Worm (Caenorhabditis elegans) whole organism, L3 larva: ENCODE results near the gene kel-8.

ENCODE experiments used
- ama-1 ChIP-seq: fragments of 150-350 bp; optimal IDR thresholded peaks from 2 replicates; lab custom pipeline; 2018
- elt-1 ChIP-seq: fragments of 150-350 bp; optimal IDR thresholded peaks from 2 replicates; lab custom pipeline; 2014; ENCODE audit warnings: missing biosample characterization, missing genetic modification characterization
- elt-3 ChIP-seq, 3 experiments: fragments of 150-350 bp in 1 of 3; sonication (generic microtip) in 2 of 3; optimal IDR thresholded peaks; 2 replicates in 2 of 3; 4 replicates in 1 of 3; lab custom pipeline; 2014 to 2017; ENCODE audit warnings: missing biosample characterization in 3 of 3, missing genetic modification characterization in 3 of 3
- unc-62 ChIP-seq: fragments of 150-350 bp; sonication (generic microtip); optimal IDR thresholded peaks from 4 replicates; lab custom pipeline; 2014; ENCODE audit warnings: missing biosample characterization, missing genetic modification reagents, missing genetic modification characterization
- ztf-11 ChIP-seq: fragments of 150-350 bp; optimal IDR thresholded peaks from 2 replicates; lab custom pipeline; 2014; ENCODE audit warnings: missing biosample characterization, missing genetic modification characterization

- TF ChIP-seq ztf-11 (tag; lab: Kevin White, UChicago) (no peak), unc-62 (GFP tag; lab: Kevin White, UChicago) (no peak), elt-3 (tag; optimal IDR thresholded peaks at IDR 0.05; lab: Kevin White, UChicago) (no peak), elt-1 (no peak), ama-1 (lab: Kevin White, UChicago) (no peak)
These were observed 49.4 kb upstream of the kel-8 start, which contains the start of gene srh-271 for ce11 chrV:2621879-2622278.
